Worm (Caenorhabditis elegans): ENCODE results near the gene F54F2.7.

Gene F54F2.7

ce11 chrIII:8797211-8797733 lies 9.9 kb downstream of the F54F2.7 start (continued):
- TF ChIP-seq attf-5 (GFP tag; optimal IDR thresholded peaks at IDR 0.05) (peak; percentile 89), F49E8.2 (tag; optimal IDR thresholded peaks at IDR 0.05; ENCODE audit: insufficient read depth) (no peak), ccch-3 (GFP tag; optimal IDR thresholded peaks at IDR 0.05) (no peak), ceh-91 (GFP tag; IDR thresholded peaks at IDR 0.05) (no peak), madf-3 (GFP tag; IDR thresholded peaks at IDR 0.05) (no peak), hlh-12 (tag; optimal IDR thresholded peaks at IDR 0.05) (no peak), die-1 (tag; optimal IDR thresholded peaks at IDR 0.05) (peak; percentile 61), tbp1 (GFP tag; optimal IDR thresholded peaks at IDR 0.05) (peak; percentile 46), F57A8.1 (GFP tag; optimal IDR thresholded peaks at IDR 0.05) (no peak), bed-1 (GFP tag; IDR thresholded peaks at IDR 0.05) (no peak), tlf-1 (GFP tag; optimal IDR thresholded peaks at IDR 0.05) (peak; percentile 9), egl-44 (GFP tag; IDR thresholded peaks at IDR 0.05) (peak; percentile 67; the same call in 1 of the 2 replicates), ceh-79 (tag; optimal IDR thresholded peaks at IDR 0.05) (no peak), Y53G8AR.9 (GFP tag; conservative IDR thresholded peaks at IDR 0.05) (no peak), snpc-1.3 (tag; optimal IDR thresholded peaks at IDR 0.05; ENCODE audit: insufficient read depth) (no peak), ceh-40 (GFP tag; IDR thresholded peaks at IDR 0.05) (no peak)

ce11 chrIII:8795595-8796141 lies 11.5 kb downstream of the F54F2.7 start:
- TF ChIP-seq tbp1 (GFP tag; optimal IDR thresholded peaks at IDR 0.05) (peak; percentile 62), attf-3 (GFP tag; conservative IDR thresholded peaks at IDR 0.05) (no peak), C06A6.2 (GFP tag; conservative IDR thresholded peaks at IDR 0.05) (peak; percentile 89), gei-17 (GFP tag; optimal IDR thresholded peaks at IDR 0.05) (peak; percentile 68), K12H6.12 (tag; optimal IDR thresholded peaks at IDR 0.05) (peak; percentile 96), ZK185.1 (tag; optimal IDR thresholded peaks at IDR 0.05; ENCODE audit: poor library complexity, severe bottlenecking) (peak; percentile 91), bed-1 (GFP tag; IDR thresholded peaks at IDR 0.05) (peak; percentile 56; the same call in 1 of the 2 replicates), nhr-90 (tag; optimal IDR thresholded peaks at IDR 0.05) (peak; percentile 60), him-1 (tag; optimal IDR thresholded peaks at IDR 0.05) (no peak), hsf-1 (GFP tag; IDR thresholded peaks at IDR 0.05) (peak; percentile 52; the same call in 1 of the 2 replicates), lin-40 (tag; optimal IDR thresholded peaks at IDR 0.05) (peak; percentile 96), lir-1 (GFP tag; conservative IDR thresholded peaks at IDR 0.05) (peak; percentile 45; the same call in 1 of the 2 replicates), F52B5.7 (tag; optimal IDR thresholded peaks at IDR 0.05) (no peak), ztf-6 (GFP tag; IDR thresholded peaks at IDR 0.05) (peak; percentile 56; the same call in 1 of the 2 replicates), ztf-28 (GFP tag; IDR thresholded peaks at IDR 0.05) (no peak), F57C9.4 (tag; optimal IDR thresholded peaks at IDR 0.05) (no peak), ceh-100 (GFP tag; IDR thresholded peaks at IDR 0.05) (peak; percentile 23; the same call in 1 of the 2 replicates), attf-5 (GFP tag; optimal IDR thresholded peaks at IDR 0.05) (peak; percentile 95), dox-1 (GFP tag; IDR thresholded peaks at IDR 0.05) (peak; percentile 90), snpc-4 (GFP tag; optimal IDR thresholded peaks at IDR 0.05) (peak; percentile 87), snpc-4 (tag; optimal IDR thresholded peaks at IDR 0.05) (peak; percentile 89 to 91 (median 90)), nfya-2 (GFP tag; IDR thresholded peaks at IDR 0.05) (no peak), ztf-3 (GFP tag; optimal IDR thresholded peaks at IDR 0.05) (peak; percentile 52), rcor-1 (GFP tag; IDR thresholded peaks at IDR 0.05) (peak; percentile 66), hmg-20 (GFP tag; IDR thresholded peaks at IDR 0.05) (no peak), let-607 (tag; optimal IDR thresholded peaks at IDR 0.05) (peak in 1 of 2 experiments; percentile 68), xnd-1 (tag; optimal IDR thresholded peaks at IDR 0.05) (no peak), lin-26 (GFP tag; IDR thresholded peaks at IDR 0.05) (peak; percentile 71; the same call in 1 of the 2 replicates), akir-1 (GFP tag; optimal IDR thresholded peaks at IDR 0.05) (peak; percentile 59), F10E7.11 (tag; optimal IDR thresholded peaks at IDR 0.05) (peak; percentile 55), egl-18 (GFP tag; IDR thresholded peaks at IDR 0.05) (peak; percentile 82), snpc-3.4 (tag; optimal IDR thresholded peaks at IDR 0.05) (peak; percentile 44), ztf-26 (tag; optimal IDR thresholded peaks at IDR 0.05) (peak; percentile 83)
